Worm (Caenorhabditis elegans) whole organism, mixed stage, embryonic: ENCODE results near the gene ZK1321.1.

Experiments
- M03D4.4 ChIP-seq: sonication (generic microtip); optimal IDR thresholded peaks from 2 replicates; lab custom pipeline; 2017; ENCODE audit warnings: mild to moderate bottlenecking, missing genetic modification characterization, missing compliant biosample characterization
- bed-3 ChIP-seq: fragments of 200-800 bp; sonication (Bioruptor generic); optimal IDR thresholded peaks from 3 replicates; lab custom pipeline; 2018; ENCODE audit warnings: mild to moderate bottlenecking, missing genetic modification characterization, moderate library complexity, missing compliant biosample characterization
- blmp-1 ChIP-seq: fragments of 150-350 bp; optimal IDR thresholded peaks from 2 replicates; lab custom pipeline; 2014; ENCODE audit warnings: missing biosample characterization, missing genetic modification characterization
- ceh-39 ChIP-seq: fragments of 150-350 bp; optimal IDR thresholded peaks from 2 replicates; lab custom pipeline; 2014; ENCODE audit warnings: missing biosample characterization, missing genetic modification characterization
- ceh-43 ChIP-seq: fragments of 200-800 bp; sonication (Bioruptor generic); optimal IDR thresholded peaks from 2 replicates; lab custom pipeline; 2018; ENCODE audit warnings: mild to moderate bottlenecking, missing genetic modification characterization, moderate library complexity, missing compliant biosample characterization
- ceh-83 ChIP-seq: fragments of 200-800 bp; sonication (Bioruptor generic); optimal IDR thresholded peaks from 2 replicates; lab custom pipeline; 2018; ENCODE audit warnings: mild to moderate bottlenecking, missing genetic modification characterization, missing compliant biosample characterization
- ces-1 ChIP-seq: fragments of 150-350 bp; optimal IDR thresholded peaks from 2 replicates; lab custom pipeline; 2014; ENCODE audit warnings: missing biosample characterization, missing genetic modification reagents, missing genetic modification characterization
- cnd-1 ChIP-seq: fragments of 200-800 bp; sonication (Bioruptor generic); optimal IDR thresholded peaks from 2 replicates; lab custom pipeline; 2018; ENCODE audit warnings: mild to moderate bottlenecking, missing genetic modification characterization, missing compliant biosample characterization
- drap-1 ChIP-seq: fragments of 200-800 bp; sonication (Bioruptor generic); optimal IDR thresholded peaks from 3 replicates; lab custom pipeline; 2018; ENCODE audit warnings: mild to moderate bottlenecking, missing genetic modification characterization, missing compliant biosample characterization
- elt-1 ChIP-seq: sonication (generic microtip); optimal IDR thresholded peaks from 2 replicates; lab custom pipeline; 2017; ENCODE audit warnings: missing genetic modification characterization, mild to moderate bottlenecking, missing compliant biosample characterization, antibody characterized with exemption, moderate library complexity, borderline replicate concordance; ENCODE audit not compliant: insufficient read depth
- elt-3 ChIP-seq: fragments of 150-350 bp; optimal IDR thresholded peaks from 2 replicates; lab custom pipeline; 2014; ENCODE audit warnings: missing biosample characterization, missing genetic modification characterization
- flh-1 ChIP-seq: fragments of 200-800 bp; sonication (Bioruptor generic); optimal IDR thresholded peaks from 2 replicates; lab custom pipeline; 2018; ENCODE audit warnings: mild to moderate bottlenecking, missing genetic modification characterization, moderate library complexity, missing compliant biosample characterization
- ham-2 ChIP-seq: fragments of 200-800 bp; sonication (Bioruptor generic); optimal IDR thresholded peaks from 2 replicates; lab custom pipeline; 2018; ENCODE audit warnings: mild to moderate bottlenecking, missing genetic modification characterization, missing compliant biosample characterization
- hlh-1 ChIP-seq: fragments of 150-350 bp; optimal IDR thresholded peaks from 2 replicates; lab custom pipeline; 2014; ENCODE audit warnings: missing biosample characterization, missing genetic modification reagents, missing genetic modification characterization
- lin-13 ChIP-seq: fragments of 150-350 bp; optimal IDR thresholded peaks from 2 replicates; lab custom pipeline; 2014; ENCODE audit warnings: missing biosample characterization, missing genetic modification characterization
- lin-32 ChIP-seq: fragments of 200-800 bp; sonication (Bioruptor generic); optimal IDR thresholded peaks from 2 replicates; lab custom pipeline; 2018; ENCODE audit warnings: mild to moderate bottlenecking, missing genetic modification characterization, missing compliant biosample characterization
- lsy-2 ChIP-seq: fragments of 150-350 bp; optimal IDR thresholded peaks from 2 replicates; lab custom pipeline; 2014; ENCODE audit warnings: missing biosample characterization, missing genetic modification characterization
- mab-5 ChIP-seq: fragments of 150-350 bp; optimal IDR thresholded peaks from 2 replicates; lab custom pipeline; 2014; ENCODE audit warnings: missing biosample characterization, missing genetic modification characterization
- mep-1 ChIP-seq: fragments of 150-350 bp; optimal IDR thresholded peaks from 2 replicates; lab custom pipeline; 2017; ENCODE audit warnings: missing biosample characterization, missing genetic modification reagents, missing genetic modification characterization, inconsistent platforms
- mls-2 ChIP-seq: sonication (generic microtip); optimal IDR thresholded peaks from 2 replicates; lab custom pipeline; 2016; ENCODE audit warnings: mild to moderate bottlenecking, missing genetic modification characterization, moderate library complexity, missing compliant biosample characterization
- nhr-12 ChIP-seq: fragments of 150-350 bp; optimal IDR thresholded peaks from 2 replicates; lab custom pipeline; 2014; ENCODE audit warnings: missing biosample characterization, missing genetic modification characterization
- nhr-2 ChIP-seq: fragments of 150-350 bp; optimal IDR thresholded peaks from 2 replicates; lab custom pipeline; 2014; ENCODE audit warnings: missing biosample characterization, missing genetic modification characterization
- nhr-237 ChIP-seq: fragments of 150-350 bp; optimal IDR thresholded peaks from 2 replicates; lab custom pipeline; 2014; ENCODE audit warnings: missing biosample characterization, missing genetic modification characterization
- nhr-76 ChIP-seq: sonication (generic microtip); optimal IDR thresholded peaks from 2 replicates; lab custom pipeline; 2017; ENCODE audit warnings: missing biosample characterization, missing genetic modification characterization
- pha-4 ChIP-seq: fragments of 150-350 bp; optimal IDR thresholded peaks from 2 replicates; lab custom pipeline; 2018; ENCODE audit warnings: missing biosample characterization, missing genetic modification reagents, missing genetic modification characterization
- sem-2 ChIP-seq: fragments of 200-800 bp; sonication (Bioruptor generic); optimal IDR thresholded peaks from 2 replicates; lab custom pipeline; 2018; ENCODE audit warnings: mild to moderate bottlenecking, missing genetic modification characterization, missing compliant biosample characterization
- snpc-4 ChIP-seq: fragments of 150-350 bp; optimal IDR thresholded peaks from 2 replicates; lab custom pipeline; 2014; ENCODE audit warnings: missing biosample characterization, missing genetic modification characterization
- sptf-1 ChIP-seq: sonication (generic microtip); optimal IDR thresholded peaks from 2 replicates; lab custom pipeline; 2017; ENCODE audit warnings: mild to moderate bottlenecking, missing genetic modification characterization, moderate library complexity, missing compliant biosample characterization
- unc-120 ChIP-seq: sonication (generic microtip); optimal IDR thresholded peaks from 2 replicates; lab custom pipeline; 2017; ENCODE audit warnings: missing genetic modification characterization, missing compliant biosample characterization; ENCODE audit not compliant: poor library complexity, severe bottlenecking
- unc-39 ChIP-seq: fragments of 150-350 bp; optimal IDR thresholded peaks from 2 replicates; lab custom pipeline; 2014; ENCODE audit warnings: missing biosample characterization, missing genetic modification characterization
- unc-62 ChIP-seq: fragments of 150-350 bp; optimal IDR thresholded peaks from 2 replicates; lab custom pipeline; 2014; ENCODE audit warnings: missing biosample characterization, missing genetic modification reagents, missing genetic modification characterization
- zip-8 ChIP-seq: fragments of 150-350 bp; optimal IDR thresholded peaks from 2 replicates; lab custom pipeline; 2014; ENCODE audit warnings: missing biosample characterization, missing genetic modification characterization
- ztf-11 ChIP-seq: fragments of 150-350 bp; optimal IDR thresholded peaks from 2 replicates; lab custom pipeline; 2014; ENCODE audit warnings: missing biosample characterization, missing genetic modification characterization

Gene ZK1321.1

DNA sequence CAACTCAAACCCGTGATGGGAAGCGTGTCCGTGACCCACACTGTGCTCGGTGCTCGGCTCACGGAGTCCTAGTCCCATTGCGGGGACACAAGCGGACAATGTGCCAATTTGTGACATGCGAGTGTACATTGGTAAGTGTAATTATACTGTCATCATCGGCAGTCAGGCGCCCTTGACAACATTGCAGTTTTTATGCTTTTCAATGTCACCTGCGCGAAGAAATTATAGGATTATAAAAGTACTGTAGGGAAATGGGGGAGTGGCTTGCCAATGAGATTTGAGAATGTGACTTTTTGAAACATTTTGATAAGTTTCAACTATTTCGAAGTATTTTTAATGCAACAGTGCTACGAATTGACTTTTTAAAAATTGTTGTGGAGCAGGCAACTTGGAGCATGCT is 18.0 kb upstream of the ZK1321.1 start:
- TF ChIP-seq ceh-83 (GFP tag; lab: Kevin White, UChicago) (peak; percentile 5), ces-1 (GFP tag; lab: Kevin White, UChicago) (no peak), ceh-39 (tag; lab: Kevin White, UChicago) (no peak), lsy-2 (tag; lab: Kevin White, UChicago) (peak; percentile 41)

DNA sequence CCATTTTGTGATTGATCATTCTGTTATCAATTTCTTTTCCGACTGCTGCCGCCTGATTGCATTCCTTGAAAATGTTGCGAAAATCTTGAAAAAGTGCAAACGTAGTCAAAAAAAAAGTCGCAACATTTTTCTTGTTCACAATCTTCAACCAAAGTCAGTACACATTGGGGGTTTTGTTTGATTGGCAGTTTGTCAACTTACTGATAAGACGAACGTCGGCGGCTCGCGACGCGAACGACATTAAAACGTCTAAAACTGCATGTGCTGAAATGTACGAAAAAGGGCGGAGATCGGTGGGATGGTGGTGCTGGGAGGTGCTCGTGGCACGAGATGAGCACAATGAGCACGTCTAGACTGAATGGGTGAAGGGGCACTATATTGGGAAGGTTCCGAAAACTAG is 15.0 kb upstream of the ZK1321.1 start:
- no peak for TF ChIP-seq lsy-2 (tag; lab: Kevin White, UChicago)
- TF ChIP-seq elt-3 (tag; lab: Kevin White, UChicago) = no peak
- no peak for TF ChIP-seq blmp-1 (tag; lab: Kevin White, UChicago)
- TF ChIP-seq mab-5 (tag; lab: Kevin White, UChicago) = no peak
- no peak for TF ChIP-seq nhr-237
- TF ChIP-seq nhr-2 (tag; lab: Kevin White, UChicago) = no peak

- TF ChIP-seq snpc-4 (tag; lab: Kevin White, UChicago) = no peak
- TF ChIP-seq elt-1 = no peak
- no peak for TF ChIP-seq bed-3 (GFP tag; lab: Kevin White, UChicago)
- no peak for TF ChIP-seq ces-1 (GFP tag; lab: Kevin White, UChicago)
- TF ChIP-seq lin-32 (GFP tag; lab: Kevin White, UChicago) = no peak
- TF ChIP-seq flh-1 (GFP tag; lab: Kevin White, UChicago) = no peak
- no peak for TF ChIP-seq unc-39 (tag; lab: Kevin White, UChicago)
- TF ChIP-seq mep-1 (tag; lab: Kevin White, UChicago) = no peak
- no peak for TF ChIP-seq pha-4 (tag; lab: Kevin White, UChicago)
- no peak for TF ChIP-seq sem-2 (GFP tag; lab: Kevin White, UChicago)
- no peak for TF ChIP-seq ztf-11 (tag; lab: Kevin White, UChicago)
Measured at ce11 chrII:9740552-9740951, 13.3 kb upstream of the ZK1321.1 start.

- TF ChIP-seq snpc-4 (tag; lab: Kevin White, UChicago) (no peak), elt-3 (tag; lab: Kevin White, UChicago) (no peak), blmp-1 (tag; lab: Kevin White, UChicago) (no peak), nhr-237 (no peak), unc-62 (GFP tag; lab: Kevin White, UChicago) (no peak), unc-120 (tag; lab: Kevin White, UChicago) (no peak), unc-39 (tag; lab: Kevin White, UChicago) (no peak), mls-2 (tag; lab: Kevin White, UChicago) (no peak), nhr-76 (tag; lab: Kevin White, UChicago) (no peak), ceh-83 (GFP tag; lab: Kevin White, UChicago) (no peak), M03D4.4 (tag; lab: Kevin White, UChicago) (no peak), ces-1 (GFP tag; lab: Kevin White, UChicago) (no peak), bed-3 (GFP tag; lab: Kevin White, UChicago) (no peak), lin-13 (tag; lab: Kevin White, UChicago) (no peak), ceh-39 (tag; lab: Kevin White, UChicago) (no peak), drap-1 (no peak), zip-8 (tag; lab: Kevin White, UChicago) (no peak), ham-2 (no peak), cnd-1 (tag; lab: Kevin White, UChicago) (no peak), lin-32 (GFP tag; lab: Kevin White, UChicago) (no peak)
Measured at ce11 chrII:9741400-9741799, 12.4 kb upstream of the ZK1321.1 start.

DNA sequence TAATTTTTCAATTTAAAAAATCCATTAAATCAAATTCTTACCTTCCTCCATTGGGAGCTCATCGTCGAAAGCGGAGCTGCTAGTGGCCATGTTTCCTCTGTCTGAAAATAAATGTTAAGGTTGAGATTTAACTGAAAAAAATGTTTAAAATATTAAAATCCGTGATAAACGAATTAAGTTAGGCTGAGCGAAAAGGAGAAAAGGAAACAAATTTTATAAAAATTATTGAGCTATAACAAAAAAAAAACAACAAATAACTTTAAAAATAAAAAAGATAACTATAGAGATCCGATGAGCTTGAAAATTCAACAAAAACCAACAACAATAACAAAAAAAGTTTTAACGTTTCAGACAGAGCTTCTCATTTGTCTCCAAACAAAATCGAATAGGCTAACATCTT is 11.0 kb upstream of the ZK1321.1 start, which contains the start of gene pno-1:
Gene pno-1 (minus strand): TSS at position 101 of the 400 bp plus-strand sequence.
- TF ChIP-seq hlh-1 = no peak
- no peak for TF ChIP-seq sptf-1 (tag; lab: Kevin White, UChicago)
- no peak for TF ChIP-seq mls-2 (tag; lab: Kevin White, UChicago)
- no peak for TF ChIP-seq drap-1
- no peak for TF ChIP-seq ceh-43 (GFP tag; lab: Kevin White, UChicago)
- TF ChIP-seq zip-8 (tag; lab: Kevin White, UChicago) = no peak
- TF ChIP-seq mep-1 (tag; lab: Kevin White, UChicago) = no peak
- TF ChIP-seq nhr-12 (tag; lab: Kevin White, UChicago) = no peak
- no peak for TF ChIP-seq nhr-237
- no peak for TF ChIP-seq ham-2
- TF ChIP-seq ceh-83 (GFP tag; lab: Kevin White, UChicago) = no peak
- no peak for TF ChIP-seq unc-39 (tag; lab: Kevin White, UChicago)
- no peak for TF ChIP-seq nhr-2 (tag; lab: Kevin White, UChicago)
- TF ChIP-seq sem-2 (GFP tag; lab: Kevin White, UChicago) = no peak
- no peak for TF ChIP-seq ztf-11 (tag; lab: Kevin White, UChicago)
- no peak for TF ChIP-seq M03D4.4 (tag; lab: Kevin White, UChicago)
- no peak for TF ChIP-seq ceh-39 (tag; lab: Kevin White, UChicago)
- TF ChIP-seq cnd-1 (tag; lab: Kevin White, UChicago) = no peak
